Worm (Caenorhabditis elegans) whole organism, young adult: ENCODE measurements around the gene F11A5.18.

Source experiments
- B0261.1 ChIP-seq: sonication (generic microtip); optimal IDR thresholded peaks from 2 replicates; lab custom pipeline; 2016; ENCODE audit warnings: mild to moderate bottlenecking, missing genetic modification characterization, moderate library complexity, missing compliant biosample characterization
- C06A6.2 ChIP-seq: fragments of 200-800 bp; sonication (Bioruptor generic); conservative IDR thresholded peaks from 2 replicates; pipeline ENCODE4 v1.3.6; 2022; ENCODE audit warnings: missing genetic modification characterization, missing compliant biosample characterization
- F37B4.10 ChIP-seq: fragments of 200-800 bp; sonication (Bioruptor generic); IDR thresholded peaks from 2 replicates; pipeline ENCODE4 v1.3.6; 2022; ENCODE audit warnings: missing genetic modification characterization, missing compliant biosample characterization
- F55B11.4 ChIP-seq: sonication (generic microtip); optimal IDR thresholded peaks from 2 replicates; lab custom pipeline; 2016; ENCODE audit warnings: missing compliant biosample characterization, missing genetic modification characterization, borderline replicate concordance; ENCODE audit not compliant: insufficient read depth
- aptf-2 ChIP-seq: fragments of 200-800 bp; sonication (Bioruptor generic); conservative IDR thresholded peaks from 2 replicates; pipeline ENCODE4 v1.3.6; 2022; ENCODE audit warnings: missing genetic modification reagents, missing genetic modification characterization, missing compliant biosample characterization
- athp-1 ChIP-seq: sonication (generic microtip); optimal IDR thresholded peaks from 2 replicates; lab custom pipeline; 2017; ENCODE audit warnings: mild to moderate bottlenecking, missing genetic modification characterization, missing compliant biosample characterization
- ceh-91 ChIP-seq: fragments of 200-800 bp; sonication (Bioruptor generic); IDR thresholded peaks from 2 replicates; pipeline ENCODE4 v1.3.6; 2022; ENCODE audit warnings: missing genetic modification reagents, missing genetic modification characterization, missing compliant biosample characterization
- dox-1 ChIP-seq: fragments of 200-800 bp; sonication (Bioruptor generic); IDR thresholded peaks from 2 replicates; pipeline ENCODE4 v1.3.6; 2022; ENCODE audit warnings: missing genetic modification reagents, missing genetic modification characterization, missing compliant biosample characterization
- egl-18 ChIP-seq: fragments of 200-800 bp; sonication (Bioruptor generic); IDR thresholded peaks from 2 replicates; pipeline ENCODE4 v1.3.6; 2022; ENCODE audit warnings: missing genetic modification reagents, missing genetic modification characterization, missing compliant biosample characterization
- egrh-3 ChIP-seq: fragments of 200-800 bp; sonication (Bioruptor generic); IDR thresholded peaks from 2 replicates; pipeline ENCODE4 v1.3.6; 2022; ENCODE audit warnings: missing genetic modification reagents, missing genetic modification characterization, missing compliant biosample characterization
- fkh-3 ChIP-seq: sonication (generic microtip); optimal IDR thresholded peaks from 2 replicates; lab custom pipeline; 2016; ENCODE audit warnings: mild to moderate bottlenecking, missing genetic modification characterization, missing compliant biosample characterization
- him-1 ChIP-seq: sonication (generic microtip); optimal IDR thresholded peaks from 2 replicates; lab custom pipeline; 2016; ENCODE audit warnings: missing genotype, missing genetic modification reagents, missing genetic modification characterization, missing compliant biosample characterization
- let-607 ChIP-seq, 2 experiments: fragments of 200-800 bp in 1 of 2; sonication (Bioruptor generic) in 1 of 2; sonication (generic microtip) in 1 of 2; optimal IDR thresholded peaks; 2 replicates each; lab custom pipeline; 2016 to 2018; ENCODE audit warnings: mild to moderate bottlenecking in 2 of 2, missing compliant biosample characterization in 2 of 2, missing genetic modification characterization in 2 of 2, moderate library complexity in 2 of 2, missing genotype in 1 of 2
- lin-54 ChIP-seq: fragments of 200-800 bp; sonication (Bioruptor generic); optimal IDR thresholded peaks from 2 replicates; lab custom pipeline; 2018; ENCODE audit warnings: mild to moderate bottlenecking, missing genetic modification characterization, missing compliant biosample characterization
- lsy-27 ChIP-seq: sonication (generic microtip); optimal IDR thresholded peaks from 2 replicates; lab custom pipeline; 2017; ENCODE audit warnings: missing genetic modification characterization, mild to moderate bottlenecking, missing compliant biosample characterization, antibody characterized with exemption, missing genotype, borderline replicate concordance; ENCODE audit not compliant: insufficient read depth
- mel-28 ChIP-seq: sonication (generic microtip); optimal IDR thresholded peaks from 2 replicates; lab custom pipeline; 2016; ENCODE audit warnings: borderline replicate concordance, mild to moderate bottlenecking, missing genetic modification characterization, missing compliant biosample characterization
- mes-4 ChIP-seq: sonication (generic microtip); optimal IDR thresholded peaks from 2 replicates; lab custom pipeline; 2016; ENCODE audit warnings: missing genotype, missing genetic modification characterization, missing compliant biosample characterization
- nfyb-1 ChIP-seq: fragments of 200-800 bp; sonication (Bioruptor generic); IDR thresholded peaks from 2 replicates; pipeline ENCODE4 v1.3.6; 2022; ENCODE audit warnings: missing genetic modification reagents, missing genetic modification characterization, missing compliant biosample characterization
- nhr-27 ChIP-seq: fragments of 200-800 bp; sonication (Bioruptor generic); optimal IDR thresholded peaks from 2 replicates; lab custom pipeline; 2018; ENCODE audit warnings: mild to moderate bottlenecking, missing genetic modification characterization, moderate library complexity, missing compliant biosample characterization
- nhr-90 ChIP-seq: sonication (generic microtip); optimal IDR thresholded peaks from 2 replicates; lab custom pipeline; 2016; ENCODE audit warnings: missing genotype, mild to moderate bottlenecking, missing genetic modification characterization, missing compliant biosample characterization
- rcor-1 ChIP-seq: fragments of 200-800 bp; sonication (Bioruptor generic); IDR thresholded peaks from 2 replicates; pipeline ENCODE4 v1.3.6; 2022; ENCODE audit warnings: missing genetic modification reagents, missing genetic modification characterization, missing compliant biosample characterization
- rec-8 ChIP-seq, 2 experiments: sonication (generic microtip); optimal IDR thresholded peaks; 2 replicates each; lab custom pipeline; 2016; ENCODE audit warnings: mild to moderate bottlenecking in 2 of 2, missing genetic modification characterization in 2 of 2, missing genetic modification reagents in 2 of 2, missing genotype in 2 of 2, missing biosample characterization in 1 of 2, missing compliant biosample characterization in 1 of 2, moderate library complexity in 1 of 2
- sdz-38 ChIP-seq: sonication (generic microtip); optimal IDR thresholded peaks from 2 replicates; lab custom pipeline; 2016; ENCODE audit warnings: missing genotype, missing genetic modification characterization, missing compliant biosample characterization
- snpc-1.3 ChIP-seq: sonication (generic microtip); optimal IDR thresholded peaks from 2 replicates; lab custom pipeline; 2017; ENCODE audit warnings: missing genetic modification characterization, mild to moderate bottlenecking, missing compliant biosample characterization, antibody characterized with exemption, moderate library complexity, missing genotype, missing genetic modification reagents; ENCODE audit not compliant: insufficient read depth
- somi-1 ChIP-seq: fragments of 200-800 bp; sonication (Bioruptor generic); optimal IDR thresholded peaks from 2 replicates; lab custom pipeline; 2018; ENCODE audit warnings: mild to moderate bottlenecking, missing genetic modification characterization, missing compliant biosample characterization
- unc-130 ChIP-seq: sonication (generic microtip); optimal IDR thresholded peaks from 2 replicates; lab custom pipeline; 2016; ENCODE audit warnings: missing genetic modification reagents, missing genetic modification characterization, missing compliant biosample characterization
- xnd-1 ChIP-seq: sonication (generic microtip); optimal IDR thresholded peaks from 2 replicates; lab custom pipeline; 2016; ENCODE audit warnings: missing genotype, missing genetic modification reagents, missing genetic modification characterization, missing compliant biosample characterization
- zfh-2 ChIP-seq: fragments of 200-800 bp; sonication (Bioruptor generic); conservative IDR thresholded peaks from 2 replicates; pipeline ENCODE4 v1.3.6; 2022; ENCODE audit warnings: missing genetic modification reagents, missing genetic modification characterization, missing compliant biosample characterization
- zim-3 ChIP-seq: sonication (generic microtip); optimal IDR thresholded peaks from 2 replicates; lab custom pipeline; 2017; ENCODE audit warnings: mild to moderate bottlenecking, missing genetic modification characterization, moderate library complexity, missing compliant biosample characterization
- ztf-18 ChIP-seq: sonication (generic microtip); optimal IDR thresholded peaks from 2 replicates; lab custom pipeline; 2016; ENCODE audit warnings: missing genotype, mild to moderate bottlenecking, missing genetic modification characterization, missing compliant biosample characterization
- ztf-22 ChIP-seq: fragments of 200-800 bp; sonication (Bioruptor generic); optimal IDR thresholded peaks from 2 replicates; lab custom pipeline; 2018; ENCODE audit warnings: mild to moderate bottlenecking, missing genetic modification characterization, moderate library complexity, missing compliant biosample characterization
- ztf-26 ChIP-seq: sonication (generic microtip); optimal IDR thresholded peaks from 2 replicates; lab custom pipeline; 2017; ENCODE audit warnings: missing genetic modification characterization, missing compliant biosample characterization

The F11A5.18 gene

ce11 chrV:16210257-16211002, 7.7 kb downstream of the F11A5.18 start, which contains the start of gene F11A5.16:
F11A5.16 (plus strand) TSS chrV:16210952.
- TF ChIP-seq zfh-2 (GFP tag; lab: Robert Waterston, UW) (peak; percentile 76), zim-3 (tag; lab: Kevin White, UChicago) (no peak)

ce11 chrV:16211713-16212112, 9.0 kb downstream of the F11A5.18 start:
- TF ChIP-seq lsy-27 (tag; lab: Kevin White, UChicago) (no peak), nhr-27 (tag; lab: Kevin White, UChicago) (no peak), F37B4.10 (GFP tag; lab: Robert Waterston, UW) (no peak), ztf-18 (tag; lab: Kevin White, UChicago) (no peak)

- TF ChIP-seq nhr-90 = no peak
- TF ChIP-seq athp-1 (tag; lab: Kevin White, UChicago) = no peak
- TF ChIP-seq somi-1 (GFP tag; lab: Kevin White, UChicago) = peak; percentile 30
- no peak for TF ChIP-seq dox-1 (GFP tag; lab: Robert Waterston, UW)
- TF ChIP-seq let-607 (tag; optimal IDR thresholded peaks at IDR 0.05; lab: Kevin White, UChicago) = no peak
- no peak for TF ChIP-seq zfh-2 (GFP tag; lab: Robert Waterston, UW)
- TF ChIP-seq sdz-38 (tag; lab: Kevin White, UChicago) = no peak
- TF ChIP-seq egl-18 (GFP tag; lab: Robert Waterston, UW) = no peak
- TF ChIP-seq C06A6.2 (GFP tag; lab: Robert Waterston, UW) = peak; percentile 58; the same call in 1 of the 2 replicates
- TF ChIP-seq ztf-26 (tag; lab: Kevin White, UChicago) = peak; percentile 65
- no peak for TF ChIP-seq ztf-22 (GFP tag; lab: Kevin White, UChicago)
- no peak for TF ChIP-seq him-1 (tag; lab: Kevin White, UChicago)
- no peak for TF ChIP-seq B0261.1 (tag; lab: Kevin White, UChicago)
- TF ChIP-seq, all 124 proteins: peak for 3
Observed at ce11 chrV:16213323-16213722, 10.6 kb downstream of the F11A5.18 start.

ce11 chrV:16214505-16214904, 11.8 kb downstream of the F11A5.18 start, which contains the start of gene F11A5.9:
F11A5.9 (plus strand) TSS chrV:16214890.
- no peak for TF ChIP-seq snpc-1.3 (tag; lab: Kevin White, UChicago)
- no peak for TF ChIP-seq him-1 (tag; lab: Kevin White, UChicago)
- TF ChIP-seq fkh-3 = no peak
- TF ChIP-seq ceh-91 (GFP tag; lab: Robert Waterston, UW) = no peak
- TF ChIP-seq unc-130 (GFP tag; lab: Kevin White, UChicago) = no peak
- TF ChIP-seq nfyb-1 (GFP tag; lab: Robert Waterston, UW) = no peak
- TF ChIP-seq rcor-1 = no peak
- no peak for TF ChIP-seq mes-4 (tag; lab: Kevin White, UChicago)
- TF ChIP-seq rec-8 (tag; optimal IDR thresholded peaks at IDR 0.05; lab: Kevin White, UChicago) = no peak

ce11 chrV:16218522-16218921, 15.8 kb downstream of the F11A5.18 start, which contains the start of gene F11A5.15:
F11A5.15 (minus strand) TSS chrV:16218622.
- no peak for TF ChIP-seq mel-28 (tag; lab: Kevin White, UChicago)
- no peak for TF ChIP-seq aptf-2 (GFP tag; lab: Robert Waterston, UW)
- TF ChIP-seq F55B11.4 (tag; lab: Kevin White, UChicago) = no peak
- TF ChIP-seq lin-54 = no peak
- no peak for TF ChIP-seq xnd-1 (tag; lab: Kevin White, UChicago)
- TF ChIP-seq fkh-3 = no peak
- no peak for TF ChIP-seq egrh-3 (GFP tag; lab: Robert Waterston, UW)
- TF ChIP-seq ztf-26 (tag; lab: Kevin White, UChicago) = no peak
